Worm (Caenorhabditis elegans) whole organism, L1 larva: ENCODE results near the gene T08G2.2.
A peak's percentile ranks its signal among the peaks of the same experiment; 100 is the strongest.

Experiments used
- C16A3.4 ChIP-seq: fragments of 150-350 bp; optimal IDR thresholded peaks from 2 replicates; lab custom pipeline; 2014; ENCODE audit warnings: missing biosample characterization, missing genetic modification characterization
- C34B4.2 ChIP-seq: sonication (generic microtip); optimal IDR thresholded peaks from 2 replicates; lab custom pipeline; 2017; ENCODE audit warnings: mild to moderate bottlenecking, missing genetic modification characterization, missing compliant biosample characterization
- aha-1 ChIP-seq: fragments of 150-350 bp; optimal IDR thresholded peaks from 2 replicates; lab custom pipeline; 2014; ENCODE audit warnings: missing biosample characterization, missing genetic modification characterization
- alr-1 ChIP-seq: fragments of 200-800 bp; sonication (Bioruptor generic); optimal IDR thresholded peaks from 2 replicates; lab custom pipeline; 2018; ENCODE audit warnings: borderline replicate concordance, mild to moderate bottlenecking, missing genetic modification characterization, missing compliant biosample characterization
- blmp-1 ChIP-seq: fragments of 150-350 bp; optimal IDR thresholded peaks from 2 replicates; lab custom pipeline; 2014; ENCODE audit warnings: missing biosample characterization, missing genetic modification characterization
- ceh-90 ChIP-seq: sonication (generic microtip); optimal IDR thresholded peaks from 2 replicates; lab custom pipeline; 2016; ENCODE audit warnings: missing genetic modification characterization, missing compliant biosample characterization
- ces-1 ChIP-seq: fragments of 150-350 bp; optimal IDR thresholded peaks from 2 replicates; lab custom pipeline; 2014; ENCODE audit warnings: missing biosample characterization, missing genetic modification reagents, missing genetic modification characterization
- dpl-1 ChIP-seq, 3 experiments: fragments of 150-350 bp in 2 of 3; sonication (generic microtip) in 1 of 3; optimal IDR thresholded peaks; 2 replicates each; lab custom pipeline; 2014 to 2017; ENCODE audit warnings: missing biosample characterization in 3 of 3, missing genetic modification characterization in 3 of 3, missing genetic modification reagents in 3 of 3
- efl-1 ChIP-seq, 4 experiments: fragments of 150-350 bp; optimal IDR thresholded peaks in 3 of 4; peaks in 1 of 4; 1 replicate in 1 of 4; 2 replicates in 3 of 4; lab custom pipeline; 2014; ENCODE audit warnings: missing biosample characterization in 2 of 4, missing genetic modification characterization in 2 of 4, missing genetic modification reagents in 2 of 4
- efl-3 ChIP-seq: fragments of 200-800 bp; sonication (Bioruptor generic); optimal IDR thresholded peaks from 2 replicates; lab custom pipeline; 2018; ENCODE audit warnings: mild to moderate bottlenecking, missing genetic modification characterization, missing compliant biosample characterization
- egl-27 ChIP-seq, 2 experiments: fragments of 150-350 bp in 1 of 2; sonication (generic microtip); optimal IDR thresholded peaks; 3 replicates each; lab custom pipeline; 2017 to 2018; ENCODE audit warnings: missing biosample characterization in 2 of 2, missing genetic modification characterization in 2 of 2, missing genetic modification reagents in 2 of 2
- fkh-8 ChIP-seq: sonication (generic microtip); optimal IDR thresholded peaks from 2 replicates; lab custom pipeline; 2016; ENCODE audit warnings: mild to moderate bottlenecking, missing genetic modification characterization, missing compliant biosample characterization
- grh-1 ChIP-seq: fragments of 200-800 bp; sonication (Bioruptor generic); IDR thresholded peaks from 2 replicates; pipeline ENCODE4 v1.3.6; 2022; ENCODE audit warnings: missing genetic modification reagents, missing genetic modification characterization, missing compliant biosample characterization
- hlh-17 ChIP-seq: fragments of 200-800 bp; sonication (Bioruptor generic); optimal IDR thresholded peaks from 2 replicates; lab custom pipeline; 2018; ENCODE audit warnings: missing genetic modification characterization, mild to moderate bottlenecking, missing compliant biosample characterization, moderate library complexity, borderline replicate concordance
- hlh-4 ChIP-seq: sonication (generic microtip); optimal IDR thresholded peaks from 2 replicates; lab custom pipeline; 2016; ENCODE audit warnings: mild to moderate bottlenecking, missing genetic modification characterization, missing compliant biosample characterization
- isw-1 ChIP-seq: fragments of 200-800 bp; sonication (Bioruptor generic); IDR thresholded peaks from 2 replicates; pipeline ENCODE4 v1.3.6; 2022; ENCODE audit warnings: missing genetic modification characterization, missing compliant biosample characterization
- lin-13 ChIP-seq: fragments of 150-350 bp; optimal IDR thresholded peaks from 2 replicates; lab custom pipeline; 2014; ENCODE audit warnings: missing biosample characterization, missing genetic modification reagents, missing genetic modification characterization
- lin-14 ChIP-seq: fragments of 200-800 bp; sonication (Bioruptor generic); optimal IDR thresholded peaks from 2 replicates; lab custom pipeline; 2018; ENCODE audit warnings: mild to moderate bottlenecking, missing genetic modification characterization, moderate library complexity, missing compliant biosample characterization
- lin-15B ChIP-seq: fragments of 150-350 bp; sonication (generic microtip); optimal IDR thresholded peaks from 3 replicates; lab custom pipeline; 2014; ENCODE audit warnings: missing biosample characterization, missing genetic modification characterization
- lin-35 ChIP-seq, 2 experiments: fragments of 150-350 bp; optimal IDR thresholded peaks; 2 replicates each; lab custom pipeline; 2014; ENCODE audit warnings: missing biosample characterization in 2 of 2, missing genetic modification characterization in 2 of 2, missing genetic modification reagents in 2 of 2
- lin-39 ChIP-seq: fragments of 150-350 bp; optimal IDR thresholded peaks from 2 replicates; lab custom pipeline; 2014; ENCODE audit warnings: missing biosample characterization, missing genetic modification reagents, missing genetic modification characterization
- lsy-2 ChIP-seq, 2 experiments: fragments of 150-350 bp; optimal IDR thresholded peaks; 2 replicates each; lab custom pipeline; 2014; ENCODE audit warnings: missing biosample characterization in 2 of 2, missing genetic modification characterization in 2 of 2
- mdl-1 ChIP-seq, 2 experiments: fragments of 150-350 bp; optimal IDR thresholded peaks; 2 replicates each; lab custom pipeline; 2014 to 2017; ENCODE audit warnings: missing biosample characterization in 2 of 2, missing genetic modification characterization in 2 of 2, inconsistent platforms in 1 of 2
- nhr-11 ChIP-seq: fragments of 150-350 bp; optimal IDR thresholded peaks from 2 replicates; lab custom pipeline; 2014; ENCODE audit warnings: missing biosample characterization, missing genetic modification characterization
- nhr-12 ChIP-seq: sonication (generic microtip); optimal IDR thresholded peaks from 2 replicates; lab custom pipeline; 2017; ENCODE audit warnings: missing biosample characterization, missing genetic modification characterization
- nhr-20 ChIP-seq: sonication (generic microtip); optimal IDR thresholded peaks from 2 replicates; lab custom pipeline; 2016; ENCODE audit warnings: mild to moderate bottlenecking, missing genetic modification characterization, missing compliant biosample characterization
- nhr-28 ChIP-seq: fragments of 150-350 bp; optimal IDR thresholded peaks from 2 replicates; lab custom pipeline; 2014; ENCODE audit warnings: missing biosample characterization, missing genetic modification characterization
- nhr-76 ChIP-seq: sonication (generic microtip); optimal IDR thresholded peaks from 2 replicates; lab custom pipeline; 2017; ENCODE audit warnings: missing biosample characterization, missing genetic modification characterization
- nhr-84 ChIP-seq: sonication (generic microtip); optimal IDR thresholded peaks from 2 replicates; lab custom pipeline; 2017; ENCODE audit warnings: missing biosample characterization, missing genetic modification characterization
- sup-37 ChIP-seq: fragments of 200-800 bp; sonication (Bioruptor generic); optimal IDR thresholded peaks from 2 replicates; lab custom pipeline; 2018; ENCODE audit warnings: mild to moderate bottlenecking, missing genetic modification characterization, missing compliant biosample characterization
- tlp-1 ChIP-seq: fragments of 150-350 bp; optimal IDR thresholded peaks from 2 replicates; lab custom pipeline; 2014; ENCODE audit warnings: missing biosample characterization, missing genetic modification characterization
- unc-130 ChIP-seq: fragments of 150-350 bp; optimal IDR thresholded peaks from 2 replicates; lab custom pipeline; 2017; ENCODE audit warnings: missing biosample characterization, missing genetic modification characterization, inconsistent platforms
- unc-30 ChIP-seq: sonication (generic microtip); optimal IDR thresholded peaks from 2 replicates; lab custom pipeline; 2017; ENCODE audit warnings: missing biosample characterization, missing genetic modification characterization
- unc-62 ChIP-seq: fragments of 150-350 bp; optimal IDR thresholded peaks from 2 replicates; lab custom pipeline; 2014; ENCODE audit warnings: missing biosample characterization, missing genetic modification reagents, missing genetic modification characterization
- vab-15 ChIP-seq: sonication (generic microtip); optimal IDR thresholded peaks from 2 replicates; lab custom pipeline; 2017; ENCODE audit warnings: missing genotype, mild to moderate bottlenecking, missing genetic modification characterization, missing compliant biosample characterization
- ztf-11 ChIP-seq, 2 experiments: sonication (generic microtip); optimal IDR thresholded peaks; 2 replicates each; lab custom pipeline; 2016 to 2017; ENCODE audit warnings: missing genetic modification characterization in 2 of 2, missing biosample characterization in 1 of 2, missing compliant biosample characterization in 1 of 2

T08G2.2 gene

ce11 chrX:17215753-17216152, 6.6 kb upstream of the T08G2.2 start:
- no peak for TF ChIP-seq unc-62 (GFP tag; lab: Kevin White, UChicago)
- no peak for TF ChIP-seq efl-1 (optimal IDR thresholded peaks at IDR 0.05; lab: Kevin White, UChicago)
- peak in 1 of 2 experiments; percentile 19 for TF ChIP-seq efl-1 (GFP tag; optimal IDR thresholded peaks at IDR 0.05 in 1 of 2; lab: Kevin White, UChicago)

- no peak for TF ChIP-seq C34B4.2
- no peak for TF ChIP-seq alr-1 (tag; lab: Kevin White, UChicago)
- no peak for TF ChIP-seq lsy-2 (tag; optimal IDR thresholded peaks at IDR 0.05; lab: Kevin White, UChicago)
- TF ChIP-seq lin-13 (GFP tag; lab: Kevin White, UChicago), result no peak
- no peak for TF ChIP-seq nhr-84 (tag; lab: Kevin White, UChicago)
- no peak for TF ChIP-seq lin-39 (tag; lab: Kevin White, UChicago)
- no peak for TF ChIP-seq mdl-1 (tag; optimal IDR thresholded peaks at IDR 0.05; lab: Kevin White, UChicago)
- no peak for TF ChIP-seq unc-130 (tag; lab: Kevin White, UChicago)
- no peak for TF ChIP-seq nhr-76
- TF ChIP-seq unc-30 (tag; lab: Kevin White, UChicago), result no peak
- TF ChIP-seq lin-15B (tag; lab: Kevin White, UChicago), result no peak
- TF ChIP-seq grh-1 (GFP tag; lab: Robert Waterston, UW), result no peak
- no peak for TF ChIP-seq aha-1 (tag; lab: Kevin White, UChicago)
- TF ChIP-seq fkh-8 (tag; lab: Kevin White, UChicago), result no peak
- no peak for TF ChIP-seq dpl-1 (GFP tag; optimal IDR thresholded peaks at IDR 0.05; lab: Kevin White, UChicago)
- TF ChIP-seq efl-3, result no peak
- TF ChIP-seq unc-62 (GFP tag; lab: Kevin White, UChicago), result no peak
Observed at ce11 chrX:17214803-17215202, 5.6 kb upstream of the T08G2.2 start, which contains the start of gene acdh-10. Gene acdh-10 (minus strand): TSS chrX:17214903.

DNA sequence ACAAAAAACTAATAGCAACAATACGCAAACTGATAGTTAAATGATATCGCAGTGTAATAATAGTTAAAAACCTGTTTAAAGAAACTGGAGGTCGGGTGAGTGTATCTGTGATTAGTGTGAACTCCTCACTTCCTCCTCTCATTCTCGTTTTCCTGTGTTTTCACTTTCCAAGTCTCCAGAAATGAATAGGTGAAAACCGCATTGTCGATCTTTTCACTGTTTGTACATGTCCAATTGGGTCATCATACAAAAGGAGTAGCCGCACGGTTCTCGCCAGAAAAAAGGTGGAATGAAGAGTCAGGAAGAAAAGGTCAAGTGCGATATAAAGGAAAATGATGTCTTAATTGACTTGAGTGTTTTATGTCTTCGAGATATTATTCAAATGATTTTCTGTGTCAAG, 2.3 kb upstream of the T08G2.2 start:
- TF ChIP-seq nhr-11 (tag; lab: Kevin White, UChicago) (no peak), blmp-1 (tag; lab: Kevin White, UChicago) (peak; percentile 99)

DNA sequence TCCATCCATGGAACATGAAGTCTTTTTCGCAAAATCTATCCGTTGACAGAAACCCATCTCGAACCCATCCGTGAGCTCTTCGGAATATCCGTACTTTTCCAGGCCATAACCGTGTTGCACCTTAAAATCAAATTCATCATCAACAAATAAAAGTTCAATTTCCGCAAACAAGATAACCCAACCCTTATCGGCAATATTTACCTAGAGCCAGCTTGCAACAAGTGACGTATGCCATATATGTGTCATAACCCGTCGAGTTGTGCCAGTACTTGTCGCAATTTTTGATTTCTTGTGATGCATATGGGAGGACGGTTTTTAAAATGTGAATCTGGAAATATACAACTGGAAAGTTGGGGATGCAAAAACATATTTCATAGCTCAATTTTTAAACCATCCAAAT, 3.3 kb downstream of the T08G2.2 start:
- TF ChIP-seq tlp-1 (tag; lab: Kevin White, UChicago), result no peak
- TF ChIP-seq lin-14 (GFP tag; lab: Kevin White, UChicago), result no peak
- no peak for TF ChIP-seq lsy-2 (tag; optimal IDR thresholded peaks at IDR 0.05; lab: Kevin White, UChicago)
- no peak for TF ChIP-seq isw-1 (GFP tag; lab: Robert Waterston, UW)
- TF ChIP-seq efl-1 (optimal IDR thresholded peaks at IDR 0.05; lab: Kevin White, UChicago), result no peak
- TF ChIP-seq efl-1 (GFP tag; optimal IDR thresholded peaks at IDR 0.05 in 1 of 2; lab: Kevin White, UChicago), result no peak
- no peak for TF ChIP-seq C16A3.4 (tag; lab: Kevin White, UChicago)
- TF ChIP-seq nhr-12 (tag; lab: Kevin White, UChicago), result no peak
- TF ChIP-seq ztf-11 (tag; optimal IDR thresholded peaks at IDR 0.05; lab: Kevin White, UChicago), result no peak
- no peak for TF ChIP-seq hlh-4
- TF ChIP-seq sup-37 (GFP tag; lab: Kevin White, UChicago), result no peak
- no peak for TF ChIP-seq egl-27 (tag; optimal IDR thresholded peaks at IDR 0.05; lab: Kevin White, UChicago)
- TF ChIP-seq hlh-17 (GFP tag; lab: Kevin White, UChicago), result no peak

- TF ChIP-seq nhr-20, result no peak
- no peak for TF ChIP-seq lin-35 (GFP tag; optimal IDR thresholded peaks at IDR 0.05; lab: Kevin White, UChicago)
- TF ChIP-seq vab-15 (tag; lab: Kevin White, UChicago), result no peak
- no peak for TF ChIP-seq grh-1 (GFP tag; lab: Robert Waterston, UW)
- TF ChIP-seq ceh-90 (tag; lab: Kevin White, UChicago), result no peak
- TF ChIP-seq ces-1, result no peak
- TF ChIP-seq fkh-8 (tag; lab: Kevin White, UChicago), result no peak
- no peak for TF ChIP-seq efl-3
- TF ChIP-seq nhr-28 (tag; lab: Kevin White, UChicago), result no peak
Observed at ce11 chrX:17203399-17203798, 5.8 kb downstream of the T08G2.2 start.
